Worm (Caenorhabditis elegans) whole organism, L1 larva: ENCODE results near the gene W01A11.7.

Experiments
- blmp-1 ChIP-seq: fragments of 150-350 bp; optimal IDR thresholded peaks from 2 replicates; lab custom pipeline; 2014; ENCODE audit warnings: missing biosample characterization, missing genetic modification characterization
- fkh-4 ChIP-seq: sonication (generic microtip); optimal IDR thresholded peaks from 2 replicates; lab custom pipeline; 2016; ENCODE audit warnings: missing compliant biosample characterization, missing genetic modification characterization, borderline replicate concordance
- fkh-8 ChIP-seq: sonication (generic microtip); optimal IDR thresholded peaks from 2 replicates; lab custom pipeline; 2016; ENCODE audit warnings: mild to moderate bottlenecking, missing genetic modification characterization, missing compliant biosample characterization
- grh-1 ChIP-seq: fragments of 200-800 bp; sonication (Bioruptor generic); IDR thresholded peaks from 2 replicates; pipeline ENCODE4 v1.3.6; 2022; ENCODE audit warnings: missing genetic modification reagents, missing genetic modification characterization, missing compliant biosample characterization
- lin-14 ChIP-seq: fragments of 200-800 bp; sonication (Bioruptor generic); optimal IDR thresholded peaks from 2 replicates; lab custom pipeline; 2018; ENCODE audit warnings: mild to moderate bottlenecking, missing genetic modification characterization, moderate library complexity, missing compliant biosample characterization
- lsy-2 ChIP-seq, 2 experiments: fragments of 150-350 bp; optimal IDR thresholded peaks; 2 replicates each; lab custom pipeline; 2014; ENCODE audit warnings: missing biosample characterization in 2 of 2, missing genetic modification characterization in 2 of 2
- nhr-11 ChIP-seq: fragments of 150-350 bp; optimal IDR thresholded peaks from 2 replicates; lab custom pipeline; 2014; ENCODE audit warnings: missing biosample characterization, missing genetic modification characterization
- nhr-90 ChIP-seq: sonication (generic microtip); optimal IDR thresholded peaks from 2 replicates; lab custom pipeline; 2016; ENCODE audit warnings: mild to moderate bottlenecking, missing genetic modification characterization, missing compliant biosample characterization; ENCODE audit not compliant: poor library complexity
- snpc-4 ChIP-seq: fragments of 150-350 bp; optimal IDR thresholded peaks from 2 replicates; lab custom pipeline; 2014; ENCODE audit warnings: missing biosample characterization, missing genetic modification characterization
- tlp-1 ChIP-seq: fragments of 150-350 bp; optimal IDR thresholded peaks from 2 replicates; lab custom pipeline; 2014; ENCODE audit warnings: missing biosample characterization, missing genetic modification characterization

DNA sequence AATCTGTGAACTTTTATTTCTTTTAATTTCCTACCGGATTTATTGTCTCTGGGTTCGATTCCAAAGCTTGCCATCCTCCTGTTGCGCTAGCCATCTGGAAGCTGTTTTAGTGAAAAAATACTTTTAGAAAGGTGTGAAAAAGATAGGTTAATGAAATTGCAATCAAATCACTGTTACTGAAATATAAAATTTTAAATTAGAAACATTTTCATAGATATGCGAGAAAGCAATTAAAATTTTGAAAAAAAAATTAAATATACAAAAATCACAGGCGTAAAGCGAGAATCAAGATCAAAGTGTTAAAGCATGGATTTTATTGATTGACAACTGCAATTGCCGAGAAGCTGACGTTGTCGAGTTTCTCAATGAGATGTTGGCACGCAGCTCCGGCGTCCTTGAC is 4.5 kb upstream of the W01A11.7 start, which contains the start of gene ubh-2:
- TF ChIP-seq lsy-2 (tag; optimal IDR thresholded peaks at IDR 0.05; lab: Kevin White, UChicago) = no peak
- TF ChIP-seq grh-1 (GFP tag; lab: Robert Waterston, UW) = no peak
- TF ChIP-seq fkh-4 = no peak
- TF ChIP-seq snpc-4 (tag; lab: Kevin White, UChicago) = no peak
- no peak for TF ChIP-seq nhr-90 (tag; lab: Kevin White, UChicago)
- no peak for TF ChIP-seq lin-14 (GFP tag; lab: Kevin White, UChicago)
- TF ChIP-seq blmp-1 (tag; lab: Kevin White, UChicago) = no peak
- no peak for TF ChIP-seq fkh-8
- TF ChIP-seq nhr-11 (tag; lab: Kevin White, UChicago) = no peak
- no peak for TF ChIP-seq tlp-1 (tag; lab: Kevin White, UChicago)
